Fruit fly (Drosophila melanogaster) whole organism, embryonic: ENCODE measurements around the gene CG7512.

Experiments
- Antp ChIP-seq: fragments of 200-800 bp; sonication (Bioruptor generic); optimal IDR thresholded peaks from 3 replicates; lab custom pipeline; 2016; ENCODE audit warnings: missing biosample characterization, missing genetic modification characterization
- Atf6 ChIP-seq: fragments of 200-800 bp; sonication (Bioruptor generic); IDR thresholded peaks from 2 replicates; pipeline ENCODE4 v1.3.6; 2022; ENCODE audit warnings: missing biosample characterization, missing genetic modification characterization
- Bteb2 ChIP-seq: fragments of 200-800 bp; sonication (Bioruptor generic); optimal IDR thresholded peaks from 2 replicates; lab custom pipeline; 2016; ENCODE audit warnings: missing biosample characterization, missing genetic modification characterization
- CG10462 ChIP-seq: fragments of 200-800 bp; sonication (Bioruptor generic); optimal IDR thresholded peaks from 2 replicates; lab custom pipeline; 2016; ENCODE audit warnings: missing biosample characterization, missing genetic modification characterization
- CG12299 ChIP-seq: fragments of 200-800 bp; sonication (Bioruptor generic); optimal IDR thresholded peaks from 2 replicates; lab custom pipeline; 2018; ENCODE audit warnings: missing biosample characterization, mild to moderate bottlenecking, missing genetic modification characterization
- CG12769 ChIP-seq: fragments of 200-800 bp; sonication (Bioruptor generic); optimal IDR thresholded peaks from 2 replicates; lab custom pipeline; 2019; ENCODE audit warnings: missing biosample characterization, mild to moderate bottlenecking, missing genetic modification characterization, moderate library complexity
- CG13894 ChIP-seq: fragments of 200-800 bp; sonication (Bioruptor generic); optimal IDR thresholded peaks from 3 replicates; lab custom pipeline; 2018; ENCODE audit warnings: missing biosample characterization, mild to moderate bottlenecking, missing genetic modification characterization, moderate library complexity
- CG14710 ChIP-seq: fragments of 200-800 bp; sonication (Bioruptor generic); optimal IDR thresholded peaks from 3 replicates; lab custom pipeline; 2019; ENCODE audit warnings: missing biosample characterization, mild to moderate bottlenecking, missing genetic modification characterization, moderate library complexity
- CG17802 ChIP-seq: fragments of 200-800 bp; sonication (Bioruptor generic); optimal IDR thresholded peaks from 2 replicates; lab custom pipeline; 2018; ENCODE audit warnings: missing biosample characterization, mild to moderate bottlenecking, missing genetic modification characterization, moderate library complexity
- CG34422 ChIP-seq: fragments of 200-800 bp; sonication (Bioruptor generic); IDR thresholded peaks from 3 replicates; pipeline ENCODE4 v1.3.6; 2022; ENCODE audit warnings: missing biosample characterization, missing genetic modification characterization
- CG6791 ChIP-seq: fragments of 200-800 bp; sonication (Bioruptor generic); IDR thresholded peaks from 3 replicates; pipeline ENCODE4 v1.3.6; 2022; ENCODE audit warnings: missing biosample characterization, missing genetic modification characterization; ENCODE audit not compliant: partially characterized antibody
- CG6854 ChIP-seq: fragments of 200-800 bp; sonication (Bioruptor generic); optimal IDR thresholded peaks from 3 replicates; lab custom pipeline; 2017; ENCODE audit warnings: missing biosample characterization, mild to moderate bottlenecking, missing genetic modification characterization
- CG7372 ChIP-seq: fragments of 200-800 bp; sonication (Bioruptor generic); IDR thresholded peaks from 2 replicates; pipeline ENCODE4 v1.3.6; 2022; ENCODE audit warnings: missing biosample characterization, missing genetic modification characterization
- CG7786 ChIP-seq: fragments of 200-800 bp; sonication (Bioruptor generic); optimal IDR thresholded peaks from 2 replicates; lab custom pipeline; 2016; ENCODE audit warnings: missing biosample characterization, missing genetic modification characterization
- CG8359 ChIP-seq: fragments of 200-800 bp; sonication (Bioruptor generic); optimal IDR thresholded peaks from 2 replicates; lab custom pipeline; 2017; ENCODE audit warnings: missing biosample characterization, mild to moderate bottlenecking, missing genetic modification characterization, borderline replicate concordance
- D ChIP-seq, 2 experiments: fragments of 200-800 bp in 1 of 2; fragments of >200 bp in 1 of 2; sonication (Bioruptor generic) in 1 of 2; optimal IDR thresholded peaks; 2 replicates in 1 of 2; 3 replicates in 1 of 2; lab custom pipeline; 2017; ENCODE audit warnings: mild to moderate bottlenecking in 1 of 2, missing biosample characterization in 1 of 2, missing genetic modification characterization in 1 of 2, missing genetic modification reagents in 1 of 2
- Dad ChIP-seq: fragments of 200-800 bp; sonication (Bioruptor generic); optimal IDR thresholded peaks from 3 replicates; lab custom pipeline; 2016; ENCODE audit warnings: missing biosample characterization, missing genetic modification characterization
- Deaf1 ChIP-seq: fragments of 200-800 bp; optimal IDR thresholded peaks from 3 replicates; lab custom pipeline; 2019; ENCODE audit warnings: missing biosample characterization, mild to moderate bottlenecking, missing genetic modification characterization, moderate library complexity
- Dip3 ChIP-seq: fragments of 200-800 bp; sonication (Bioruptor generic); optimal IDR thresholded peaks from 3 replicates; lab custom pipeline; 2016; ENCODE audit warnings: missing biosample characterization, missing genetic modification characterization
- Fer3 ChIP-seq: fragments of 200-800 bp; sonication (Bioruptor generic); optimal IDR thresholded peaks from 2 replicates; lab custom pipeline; 2018; ENCODE audit warnings: missing biosample characterization, mild to moderate bottlenecking, missing genetic modification characterization, moderate library complexity
- HLH4C ChIP-seq: fragments of 200-800 bp; sonication (Bioruptor generic); IDR thresholded peaks from 3 replicates; pipeline ENCODE4 v1.3.6; 2022; ENCODE audit warnings: missing biosample characterization, missing genetic modification characterization; ENCODE audit not compliant: partially characterized antibody
- HLHmδ ChIP-seq: fragments of 200-800 bp; sonication (Bioruptor generic); optimal IDR thresholded peaks from 2 replicates; lab custom pipeline; 2018; ENCODE audit warnings: missing biosample characterization, mild to moderate bottlenecking, missing genetic modification characterization, moderate library complexity
- Hey ChIP-seq: fragments of 200-800 bp; sonication (Bioruptor generic); optimal IDR thresholded peaks from 3 replicates; lab custom pipeline; 2018; ENCODE audit warnings: missing biosample characterization, mild to moderate bottlenecking, missing genetic modification characterization
- Jarid2 ChIP-seq: fragments of 200-800 bp; sonication (Bioruptor generic); optimal IDR thresholded peaks from 3 replicates; lab custom pipeline; 2017; ENCODE audit warnings: mild to moderate bottlenecking, missing biosample characterization, missing genetic modification reagents, missing genetic modification characterization
- MTF-1 ChIP-seq: fragments of 200-800 bp; sonication (Bioruptor generic); optimal IDR thresholded peaks from 2 replicates; lab custom pipeline; 2018; ENCODE audit warnings: missing biosample characterization, mild to moderate bottlenecking, missing genetic modification characterization, borderline replicate concordance
- Meics ChIP-seq: fragments of 200-800 bp; sonication (Bioruptor generic); optimal IDR thresholded peaks from 2 replicates; lab custom pipeline; 2017; ENCODE audit warnings: missing biosample characterization, mild to moderate bottlenecking, missing genetic modification characterization
- NFAT ChIP-seq: fragments of 200-800 bp; sonication (Bioruptor generic); IDR thresholded peaks from 2 replicates; pipeline ENCODE4 v1.3.6; 2022; ENCODE audit warnings: missing biosample characterization, missing genetic modification characterization
- NK7.1 ChIP-seq: fragments of 200-800 bp; sonication (Bioruptor generic); optimal IDR thresholded peaks from 3 replicates; lab custom pipeline; 2016; ENCODE audit warnings: missing biosample characterization, missing genetic modification characterization
- PHDP ChIP-seq: fragments of 200-800 bp; sonication (Bioruptor generic); optimal IDR thresholded peaks from 3 replicates; lab custom pipeline; 2018; ENCODE audit warnings: missing biosample characterization, mild to moderate bottlenecking, missing genetic modification characterization, moderate library complexity
- Ptx1 ChIP-seq: fragments of 200-800 bp; sonication (Bioruptor generic); IDR thresholded peaks from 2 replicates; pipeline ENCODE4 v1.3.6; 2022; ENCODE audit warnings: missing biosample characterization, missing genetic modification characterization
- Scr ChIP-seq: fragments of 200-800 bp; sonication (Bioruptor generic); IDR thresholded peaks from 2 replicates; pipeline ENCODE4 v1.3.6; 2022; ENCODE audit warnings: missing biosample characterization, missing genetic modification characterization; ENCODE audit not compliant: partially characterized antibody
- Spps ChIP-seq: fragments of 200-800 bp; sonication (Bioruptor generic); optimal IDR thresholded peaks from 2 replicates; lab custom pipeline; 2018; ENCODE audit warnings: missing biosample characterization, mild to moderate bottlenecking, missing genetic modification characterization
- Stat92E ChIP-seq, 3 experiments: fragments of >200 bp in 2 of 3; fragments of 200-800 bp in 1 of 3; sonication (Bioruptor generic) in 1 of 3; optimal IDR thresholded peaks; 2 replicates each; lab custom pipeline; 2017 to 2019; ENCODE audit warnings: missing biosample characterization in 3 of 3, missing genetic modification characterization in 3 of 3, mild to moderate bottlenecking in 1 of 3, moderate library complexity in 1 of 3
- bigmax ChIP-seq: fragments of 200-800 bp; sonication (Bioruptor generic); optimal IDR thresholded peaks from 2 replicates; lab custom pipeline; 2018; ENCODE audit warnings: missing biosample characterization, mild to moderate bottlenecking, missing genetic modification characterization
- cato ChIP-seq: fragments of 200-800 bp; sonication (Bioruptor generic); optimal IDR thresholded peaks from 2 replicates; lab custom pipeline; 2016; ENCODE audit warnings: missing biosample characterization, missing genetic modification characterization, borderline replicate concordance
- cg ChIP-seq: fragments of 200-800 bp; sonication (Bioruptor generic); optimal IDR thresholded peaks from 3 replicates; lab custom pipeline; 2019; ENCODE audit warnings: missing biosample characterization, mild to moderate bottlenecking, missing genetic modification characterization, moderate library complexity
- exex ChIP-seq: fragments of 200-800 bp; sonication (Bioruptor generic); optimal IDR thresholded peaks from 4 replicates; lab custom pipeline; 2018; ENCODE audit warnings: missing biosample characterization, mild to moderate bottlenecking, missing genetic modification characterization, moderate library complexity
- eyg ChIP-seq: fragments of 200-800 bp; sonication (Bioruptor generic); optimal IDR thresholded peaks from 3 replicates; lab custom pipeline; 2016; ENCODE audit warnings: missing biosample characterization, missing genetic modification characterization
- fd96Cb ChIP-seq: fragments of 200-800 bp; sonication (Bioruptor generic); optimal IDR thresholded peaks from 2 replicates; lab custom pipeline; 2018; ENCODE audit warnings: missing biosample characterization, mild to moderate bottlenecking, missing genetic modification characterization, moderate library complexity
- gcm2 ChIP-seq: fragments of 200-800 bp; sonication (Bioruptor generic); optimal IDR thresholded peaks from 2 replicates; lab custom pipeline; 2016; ENCODE audit warnings: missing biosample characterization, missing genetic modification characterization
- kay ChIP-seq: fragments of 200-800 bp; sonication (Bioruptor generic); optimal IDR thresholded peaks from 2 replicates; lab custom pipeline; 2016; ENCODE audit warnings: missing biosample characterization, missing genetic modification characterization
- mirr ChIP-seq: fragments of 200-800 bp; sonication (Bioruptor generic); optimal IDR thresholded peaks from 3 replicates; lab custom pipeline; 2018; ENCODE audit warnings: missing biosample characterization, mild to moderate bottlenecking, missing genetic modification characterization
- pb ChIP-seq: fragments of 200-800 bp; sonication (Bioruptor generic); optimal IDR thresholded peaks from 3 replicates; lab custom pipeline; 2016; ENCODE audit warnings: missing biosample characterization, missing genetic modification characterization
- shn ChIP-seq: fragments of 200-800 bp; sonication (Bioruptor generic); optimal IDR thresholded peaks from 3 replicates; lab custom pipeline; 2016; ENCODE audit warnings: missing biosample characterization, missing genetic modification characterization
- sima ChIP-seq: fragments of 200-800 bp; sonication (Bioruptor generic); optimal IDR thresholded peaks from 2 replicates; lab custom pipeline; 2016; ENCODE audit warnings: missing biosample characterization, missing genetic modification characterization
- sqz ChIP-seq: fragments of 200-800 bp; sonication (Bioruptor generic); optimal IDR thresholded peaks from 3 replicates; lab custom pipeline; 2018; ENCODE audit warnings: missing biosample characterization, mild to moderate bottlenecking, missing genetic modification characterization
- tgo ChIP-seq: fragments of 200-800 bp; sonication (Bioruptor generic); IDR thresholded peaks from 3 replicates; pipeline ENCODE4 v1.3.6; 2022; ENCODE audit warnings: missing biosample characterization, missing genetic modification characterization
- vvl ChIP-seq: fragments of 200-800 bp; sonication (Bioruptor generic); IDR thresholded peaks from 2 replicates; pipeline ENCODE4 v1.3.6; 2022; ENCODE audit warnings: missing biosample characterization, missing genetic modification characterization

Gene CG7512

DNA sequence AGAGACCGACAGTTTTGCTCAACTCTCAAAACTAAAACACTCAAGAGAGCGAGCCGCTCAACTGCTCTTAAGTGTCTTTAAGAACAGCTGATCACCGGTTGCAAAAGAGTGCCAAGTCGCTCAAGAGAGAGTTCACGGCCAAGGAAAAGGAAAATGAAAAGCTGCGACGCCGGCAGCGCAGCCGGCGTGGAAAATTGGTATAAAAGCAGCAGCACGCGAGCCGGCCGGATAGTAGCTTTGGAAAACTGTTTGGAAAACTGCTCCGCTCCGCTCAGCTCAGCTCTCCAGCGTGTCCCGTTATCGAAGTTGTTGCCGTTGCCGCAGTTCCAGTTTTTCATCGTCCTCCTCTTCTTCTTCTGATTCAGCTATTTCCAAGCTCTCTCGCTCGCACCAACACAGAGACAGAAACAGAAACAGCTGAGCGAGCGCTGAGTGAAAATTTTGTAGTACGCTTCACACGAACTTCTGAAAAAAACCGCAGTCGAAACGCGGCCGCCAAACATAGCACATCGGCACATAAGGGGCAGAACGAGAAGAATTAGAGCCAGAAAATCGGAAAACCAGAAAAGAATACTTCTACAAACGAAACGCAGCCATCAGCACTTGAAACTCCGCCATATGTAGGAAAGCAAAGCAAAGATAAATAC is 26.1 kb upstream of the CG7512 start, which contains the start of gene chrb (continued):
- TF ChIP-seq Stat92E (GFP tag; optimal IDR thresholded peaks at IDR 0.05; lab: Kevin White, UChicago) (peak in 1 of 3 experiments; percentile 74), PHDP (tag; lab: Kevin White, UChicago) (peak; percentile 45), MTF-1 (GFP tag; lab: Kevin White, UChicago) (peak; percentile 52), Meics (GFP tag; lab: Kevin White, UChicago) (peak; percentile 42), shn (GFP tag; lab: Kevin White, UChicago) (peak; percentile 30), Dad (GFP tag; lab: Kevin White, UChicago) (peak; percentile 36), HLHmδ (no peak), eyg (GFP tag; lab: Kevin White, UChicago) (no peak), sqz (GFP tag; lab: Kevin White, UChicago) (peak; percentile 93), NK7.1 (peak; percentile 15), exex (tag; lab: Kevin White, UChicago) (peak; percentile 31), Scr (GFP tag; lab: Robert Waterston, UW) (peak; percentile 59), CG12769 (tag; lab: Kevin White, UChicago) (peak; percentile 80), pb (GFP tag; lab: Kevin White, UChicago) (peak; percentile 43), Atf6 (peak; percentile 29), CG7786 (peak; percentile 27), CG6854 (peak; percentile 65), Ptx1 (GFP tag; lab: Robert Waterston, UW) (peak; percentile 23; the same call in 1 of the 2 replicates), CG34422 (GFP tag; lab: Robert Waterston, UW) (peak; percentile 91; the same call in 1 of the 3 replicates), Jarid2 (GFP tag; lab: Kevin White, UChicago) (peak; percentile 99), CG8359 (GFP tag; lab: Kevin White, UChicago) (peak; percentile 43), Bteb2 (GFP tag; lab: Kevin White, UChicago) (no peak), Hey (no peak), fd96Cb (tag; lab: Kevin White, UChicago) (no peak), kay (GFP tag; lab: Kevin White, UChicago) (peak; percentile 32), cato (GFP tag; lab: Kevin White, UChicago) (no peak), Deaf1 (tag; lab: Kevin White, UChicago) (peak; percentile 58), Spps (tag; lab: Kevin White, UChicago) (no peak), CG14710 (peak; percentile 40), bigmax (peak; percentile 39), sima (no peak), D (optimal IDR thresholded peaks at IDR 0.05; lab: Kevin White, UChicago) (no peak), D (GFP tag; optimal IDR thresholded peaks at IDR 0.05; lab: Kevin White, UChicago) (peak; percentile 24), cg (GFP tag; lab: Kevin White, UChicago) (peak; percentile 81), Antp (GFP tag; lab: Kevin White, UChicago) (peak; percentile 58), CG13894 (tag; lab: Kevin White, UChicago) (peak; percentile 65), CG12299 (tag; lab: Kevin White, UChicago) (peak; percentile 45), gcm2 (GFP tag; lab: Kevin White, UChicago) (peak; percentile 62), NFAT (GFP tag; lab: Robert Waterston, UW) (0 out of 2 replicates have a peak, but pooled peaks have one; percentile 26), HLH4C (GFP tag; lab: Robert Waterston, UW) (peak; percentile 40; the same call in 1 of the 3 replicates), Dip3 (GFP tag; lab: Kevin White, UChicago) (no peak), CG17802 (tag; lab: Kevin White, UChicago) (peak; percentile 41), CG10462 (peak; percentile 35), vvl (GFP tag; lab: Robert Waterston, UW) (peak; percentile 85), mirr (peak; percentile 50), Fer3 (tag; lab: Kevin White, UChicago) (no peak), CG7372 (GFP tag; lab: Robert Waterston, UW) (no peak), CG6791 (peak; percentile 71; the same call in 1 of the 3 replicates), tgo (GFP tag; lab: Robert Waterston, UW) (0 out of 3 replicates have a peak, but pooled peaks have one; percentile 16)
